Fruit fly (Drosophila melanogaster): Measurements from ENCODE around the gene CG15143.
A peak's percentile ranks its signal among the peaks of the same experiment; 100 is the strongest.

DNA sequence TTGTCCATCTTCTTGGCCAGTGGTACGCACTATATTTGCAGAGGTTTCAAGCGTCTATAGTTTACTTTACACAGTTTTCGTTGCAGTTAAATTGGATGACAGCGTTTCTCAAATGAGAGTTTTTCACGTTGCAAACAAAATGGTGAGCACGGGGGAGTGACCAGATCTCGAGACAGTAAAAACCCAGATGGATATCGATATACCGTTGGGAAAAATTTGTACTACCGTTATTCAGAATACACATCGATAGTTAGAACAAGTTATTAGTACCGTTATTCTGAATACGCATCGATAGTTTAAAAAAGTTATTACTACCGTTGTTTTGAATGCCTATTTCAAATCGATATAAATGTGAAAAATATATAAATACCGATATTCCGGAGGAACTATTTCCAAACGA, 46.6 kb downstream of the CG15143 start, which contains the start of gene cass:
- TF ChIP-seq CG8478 (optimal IDR thresholded peaks at IDR 0.05) (no peak), CTCF (optimal IDR thresholded peaks at IDR 0.05) (peak in 1 of 2 experiments; percentile 28)

Data from S2 (cell line).